Fruit fly (Drosophila melanogaster) ovary, adult (tissue): ENCODE results near the gene Prx2.

ENCODE experiments used
- CG17801 ChIP-seq: fragments of 200-800 bp; optimal IDR thresholded peaks from 2 replicates; lab custom pipeline; 2019; ENCODE audit warnings: missing biosample characterization, mild to moderate bottlenecking, missing genetic modification characterization, moderate library complexity; ENCODE audit not compliant: partially characterized antibody

Prx2 gene

DNA sequence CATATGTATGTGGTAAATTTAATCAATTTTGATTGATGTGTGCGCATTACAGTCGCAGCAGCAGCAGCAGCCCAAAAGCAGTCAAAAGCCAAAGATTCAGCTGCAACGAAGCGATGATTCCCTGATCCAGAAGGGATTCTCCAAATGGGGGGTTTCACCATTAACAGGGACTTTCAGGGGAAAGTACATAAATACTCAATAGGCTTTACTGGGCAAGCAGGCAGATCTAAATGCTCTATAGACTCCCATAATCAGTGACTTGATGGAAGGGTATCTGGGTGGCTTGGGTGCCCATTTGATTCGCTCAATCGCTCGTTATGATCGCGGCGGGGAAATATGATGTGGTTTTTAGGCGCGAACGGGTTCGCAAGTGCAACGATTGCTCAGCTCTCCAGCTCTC is 4.3 kb upstream of the Prx2 start:
- no peak for TF ChIP-seq CG17801 (GFP tag; lab: Kevin White, UChicago)

DNA sequence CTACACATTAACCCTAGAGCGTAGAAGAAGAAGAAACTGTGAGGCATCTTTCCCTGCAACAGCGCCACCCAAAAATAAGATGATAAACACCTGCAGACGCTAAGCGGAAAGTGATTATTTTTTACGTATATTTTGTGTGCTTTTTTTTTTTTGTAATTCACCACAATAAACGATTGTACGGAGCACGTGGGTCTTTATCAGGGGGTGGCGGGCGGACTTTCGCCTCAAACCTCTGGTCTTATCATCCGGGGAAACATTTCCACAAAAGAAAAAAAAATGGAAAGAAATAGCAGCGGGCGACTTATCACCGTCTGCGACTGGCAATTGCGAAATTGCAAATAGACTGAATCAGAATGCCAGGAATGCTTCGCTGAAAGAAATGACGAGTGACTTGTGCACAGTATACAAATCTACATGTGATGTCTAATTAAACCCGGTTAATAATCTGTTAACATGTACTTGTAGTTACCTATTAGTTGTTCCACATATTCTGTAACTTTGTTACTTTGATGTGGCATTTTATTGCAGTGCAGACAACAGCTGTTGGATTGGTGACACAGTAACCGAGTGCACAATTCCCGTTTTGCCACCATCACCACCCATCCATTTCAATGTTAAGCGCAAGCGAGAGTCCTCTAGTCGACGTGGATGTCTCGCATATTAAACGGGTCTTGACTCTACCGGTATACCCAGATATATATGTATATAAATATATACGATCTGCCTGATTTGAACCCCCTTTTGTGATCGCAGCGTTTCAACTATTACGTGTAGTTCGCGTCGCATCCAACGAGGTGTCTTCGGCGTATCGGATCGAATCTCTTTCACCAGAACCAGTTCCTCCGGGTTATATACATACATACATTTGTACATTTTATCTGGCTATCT is 2.4 kb downstream of the Prx2 start:
- peak; percentile 56 for TF ChIP-seq CG17801 (GFP tag; lab: Kevin White, UChicago)

dm6 chrX:13332702-13333243 is 3.1 kb downstream of the Prx2 start:
- TF ChIP-seq CG17801 (GFP tag; lab: Kevin White, UChicago): peak; percentile 17

- TF ChIP-seq CG17801 (GFP tag; lab: Kevin White, UChicago): peak; percentile 23
Observed at dm6 chrX:13334434-13335146, 5.0 kb downstream of the Prx2 start.

DNA sequence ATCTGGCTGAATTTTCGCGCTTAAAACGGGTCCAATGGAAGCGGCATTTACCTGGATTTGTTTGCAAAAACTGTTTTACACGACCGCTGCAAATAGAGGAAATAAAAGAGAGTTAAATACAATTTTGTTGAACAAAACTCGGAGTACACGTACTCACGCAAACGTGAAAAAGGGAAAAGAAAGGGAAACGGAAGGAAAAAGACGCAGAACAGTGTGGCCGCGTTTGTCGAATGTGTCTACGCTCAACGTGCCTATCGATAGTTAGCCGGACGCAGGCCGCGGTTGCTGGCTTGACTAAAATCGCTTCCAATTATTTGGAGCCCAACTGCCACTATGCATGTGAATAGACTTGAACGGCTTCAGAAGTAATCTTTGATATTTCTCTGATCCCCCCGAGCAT is 7.8 kb downstream of the Prx2 start, which contains the start of gene RpS15Aa:
Gene RpS15Aa (minus strand): TSS at position 252 of the 400 bp plus-strand sequence.
- peak; percentile 90 for TF ChIP-seq CG17801 (GFP tag; lab: Kevin White, UChicago)

DNA sequence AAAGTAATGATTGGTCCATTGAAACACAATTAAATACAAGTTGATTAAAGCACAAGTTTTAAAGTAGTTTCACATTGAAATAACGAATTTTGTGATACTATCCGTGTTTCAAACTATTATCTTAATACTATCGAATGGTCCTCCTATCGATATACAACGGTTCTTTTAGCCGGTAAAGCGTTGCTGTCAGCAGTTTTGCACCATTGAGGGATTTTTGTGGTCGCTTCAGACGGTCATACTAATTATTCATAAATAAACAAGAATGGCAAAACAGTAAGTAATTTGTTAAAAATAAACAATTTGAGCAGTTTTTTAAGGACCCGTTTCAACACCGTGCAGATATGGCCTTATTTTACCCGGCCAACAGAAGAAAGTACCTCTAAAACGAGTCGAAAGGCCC is 8.5 kb downstream of the Prx2 start, which contains the start of gene CG15747:
Gene CG15747 (plus strand): TSS at position 206 of the 400 bp plus-strand sequence.
- no peak for TF ChIP-seq CG17801 (GFP tag; lab: Kevin White, UChicago)

DNA sequence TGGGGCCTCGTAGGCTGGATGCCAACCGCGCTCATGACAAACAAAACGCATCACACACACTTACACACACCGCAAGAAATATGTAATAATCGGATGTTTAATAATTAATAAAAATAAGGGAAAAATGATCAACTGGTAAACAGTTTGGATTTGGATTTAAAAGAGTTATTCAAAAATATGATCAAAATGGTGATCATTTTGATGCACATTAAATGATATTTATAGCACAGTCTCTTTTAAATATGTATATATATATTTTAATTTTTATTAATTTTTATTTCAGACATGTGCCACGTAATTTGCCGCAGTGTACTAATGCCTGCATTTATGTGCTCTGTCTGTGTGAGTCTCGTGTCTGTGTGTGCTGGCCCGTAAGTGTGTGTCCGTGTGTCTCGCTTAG is 15.7 kb downstream of the Prx2 start:
- no peak for TF ChIP-seq CG17801 (GFP tag; lab: Kevin White, UChicago)

DNA sequence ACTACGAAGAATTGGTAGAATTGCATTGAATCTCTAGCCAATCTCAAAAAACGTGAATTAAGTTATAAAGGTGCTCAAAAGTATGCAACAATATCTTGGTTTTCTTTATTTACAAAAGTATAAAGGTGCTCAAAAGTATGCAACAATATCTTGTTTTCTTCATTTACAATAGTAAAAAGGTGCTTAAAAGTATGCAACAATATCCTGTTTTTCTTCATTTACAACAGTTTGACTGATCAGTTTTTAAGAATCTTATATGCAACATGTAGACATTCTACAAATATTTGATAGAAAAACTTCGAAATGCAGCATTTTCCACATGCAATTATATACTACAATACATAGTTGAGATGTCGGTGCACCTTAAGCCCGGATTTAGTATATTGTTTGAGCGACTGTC is 17.4 kb downstream of the Prx2 start:
- no peak for TF ChIP-seq CG17801 (GFP tag; lab: Kevin White, UChicago)

DNA sequence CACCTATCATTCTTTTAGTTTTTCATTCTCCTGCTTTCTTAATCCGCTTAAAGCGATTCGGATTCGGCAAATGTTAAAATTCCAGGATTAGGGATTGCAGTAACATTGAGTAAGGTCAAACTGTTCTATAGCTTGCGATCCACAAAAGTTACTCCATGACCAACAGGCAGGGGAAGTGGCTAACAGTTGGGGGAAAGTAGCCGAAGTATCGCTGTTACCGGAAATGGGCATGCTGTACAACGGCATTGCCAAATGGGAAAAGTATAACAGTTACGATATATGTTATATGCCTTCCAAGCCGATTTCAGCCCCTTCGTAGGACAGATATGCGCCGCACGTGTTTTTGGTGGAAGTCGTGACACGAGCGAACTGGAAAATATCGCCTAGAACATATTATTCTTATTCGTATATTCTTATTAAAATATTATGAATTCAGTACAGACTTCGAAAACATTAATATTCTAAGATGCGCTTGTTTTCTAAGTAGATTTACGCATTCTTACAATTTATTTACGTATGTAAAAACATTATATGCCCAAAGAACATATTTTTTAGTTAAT is 28.7 kb downstream of the Prx2 start:
- TF ChIP-seq CG17801 (GFP tag; lab: Kevin White, UChicago): no peak

dm6 chrX:13358948-13359347 is 29.3 kb downstream of the Prx2 start, which contains the start of gene Syt12:
Gene Syt12 (plus strand): TSS chrX:13359248.
- no peak for TF ChIP-seq CG17801 (GFP tag; lab: Kevin White, UChicago)

DNA sequence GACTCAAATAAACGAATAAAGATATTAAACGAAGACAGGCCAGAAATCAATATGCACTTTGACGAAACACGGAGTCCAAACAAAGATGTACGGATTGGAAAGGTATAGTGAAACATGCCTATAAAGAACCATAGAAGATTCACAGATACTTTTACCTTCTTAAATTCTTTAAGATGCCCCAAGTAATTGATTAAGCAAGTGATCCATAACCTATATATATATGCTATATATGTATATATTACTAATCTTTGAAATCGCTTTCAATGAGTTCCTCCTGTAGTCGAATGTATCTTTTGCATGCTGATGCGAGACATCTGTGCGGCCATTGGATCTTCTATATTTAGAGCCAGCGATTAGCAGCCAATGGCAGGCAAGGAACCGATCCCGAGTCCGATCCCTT is 38.5 kb downstream of the Prx2 start, which contains the start of gene dmrt11E:
Gene dmrt11E (plus strand): TSS at position 43 of the 400 bp plus-strand sequence.
- no peak for TF ChIP-seq CG17801 (GFP tag; lab: Kevin White, UChicago)

DNA sequence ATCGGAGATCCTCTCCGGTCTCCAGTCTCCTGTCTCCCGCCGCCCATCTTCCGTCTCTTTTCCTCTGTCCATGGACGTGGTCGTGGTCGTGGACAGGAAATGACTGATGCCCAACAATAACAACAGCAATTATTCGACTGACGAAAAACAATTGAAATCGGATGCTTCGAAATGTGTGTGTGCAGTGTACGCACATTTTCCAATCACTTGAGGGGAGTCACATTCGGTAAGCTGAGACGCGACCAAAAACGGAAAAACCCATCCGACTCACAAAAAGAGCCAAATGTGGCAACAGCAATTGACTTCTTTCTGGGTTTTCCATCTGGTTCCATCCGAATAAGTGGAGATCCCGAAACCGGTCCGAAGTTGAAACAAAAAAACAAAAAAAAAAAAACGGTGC is 39.8 kb downstream of the Prx2 start:
- TF ChIP-seq CG17801 (GFP tag; lab: Kevin White, UChicago): no peak

- TF ChIP-seq CG17801 (GFP tag; lab: Kevin White, UChicago): no peak
Observed at dm6 chrX:13370306-13370705, 40.7 kb downstream of the Prx2 start, which contains the start of gene CG1640. Gene CG1640 (plus strand): TSS chrX:13370606.

DNA sequence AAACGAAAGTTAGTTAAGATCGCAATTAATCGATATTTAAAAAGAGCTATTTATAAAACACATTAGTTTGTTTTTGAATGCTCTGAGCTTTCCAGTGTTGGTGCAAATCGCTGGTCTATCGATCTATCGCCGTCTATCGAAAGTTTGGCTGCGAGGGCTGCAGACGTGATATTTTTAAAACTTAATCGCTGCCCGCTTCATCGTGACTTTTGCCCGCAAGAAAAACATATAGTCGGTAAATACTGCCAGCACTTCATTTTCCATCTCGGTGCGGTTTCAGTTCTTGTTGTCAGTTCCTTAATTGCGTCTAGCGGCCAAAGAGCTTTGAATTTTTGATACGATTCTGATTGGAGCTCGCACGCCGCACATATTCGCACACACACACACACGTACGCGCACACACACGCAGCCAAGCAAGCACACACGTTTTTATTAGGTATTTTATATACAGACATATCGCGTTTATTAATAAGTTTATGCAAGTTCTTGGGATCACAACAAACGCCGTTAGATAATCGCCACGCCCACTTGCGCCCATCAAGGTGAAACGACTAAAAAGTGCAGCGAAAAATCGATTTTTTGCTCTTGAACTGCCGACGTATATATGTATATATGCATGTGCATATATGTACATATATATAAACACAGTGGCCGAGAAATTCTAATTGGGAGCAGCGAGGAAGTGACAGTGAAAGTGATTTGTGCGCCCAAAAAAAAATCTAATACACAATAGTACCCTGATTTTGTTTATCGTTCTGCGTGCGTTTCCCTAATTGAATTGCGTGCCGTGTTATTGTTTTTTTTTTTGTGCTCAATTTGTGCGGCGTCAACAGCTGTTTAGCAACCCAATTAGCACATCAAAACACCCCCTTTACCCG is 41.4 kb downstream of the Prx2 start:
- TF ChIP-seq CG17801 (GFP tag; lab: Kevin White, UChicago): peak; percentile 55
